Worm (Caenorhabditis elegans): ENCODE results near the gene srd-19.
A peak's percentile ranks its signal among the peaks of the same experiment; 100 is the strongest.

The srd-19 gene

DNA sequence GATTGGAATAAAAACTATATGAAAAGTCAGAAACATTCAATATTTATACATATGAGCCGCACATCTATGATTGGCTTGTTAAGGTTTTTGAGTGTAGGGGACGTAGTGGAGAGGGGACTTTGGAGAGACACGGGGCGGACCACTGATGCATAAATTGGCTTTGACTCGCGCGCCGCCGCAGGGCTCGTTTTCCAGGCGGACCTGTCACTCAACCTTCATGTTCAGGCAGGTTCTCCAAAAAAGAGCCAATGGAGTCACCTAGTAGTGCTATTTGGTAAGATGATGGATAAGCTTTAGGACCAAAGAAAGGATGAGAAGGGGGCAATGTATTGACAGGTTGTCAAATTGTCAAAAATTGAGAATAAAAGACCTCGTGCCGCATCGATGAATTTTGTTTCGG, 33.6 kb downstream of the srd-19 start:
- TF ChIP-seq sptf-1 (tag; optimal IDR thresholded peaks at IDR 0.05) (peak; percentile 2), lin-32 (GFP tag; optimal IDR thresholded peaks at IDR 0.05) (no peak), zip-8 (tag; optimal IDR thresholded peaks at IDR 0.05) (no peak), lin-13 (tag; optimal IDR thresholded peaks at IDR 0.05) (no peak), hlh-1 (tag; optimal IDR thresholded peaks at IDR 0.05) (no peak), nhr-237 (tag; optimal IDR thresholded peaks at IDR 0.05) (no peak), ham-2 (GFP tag; optimal IDR thresholded peaks at IDR 0.05) (no peak), mep-1 (tag; optimal IDR thresholded peaks at IDR 0.05) (no peak), nhr-76 (tag; optimal IDR thresholded peaks at IDR 0.05) (no peak), ceh-39 (tag; optimal IDR thresholded peaks at IDR 0.05) (no peak), snpc-4 (tag; optimal IDR thresholded peaks at IDR 0.05) (no peak), sem-2 (GFP tag; optimal IDR thresholded peaks at IDR 0.05) (no peak), unc-62 (GFP tag; optimal IDR thresholded peaks at IDR 0.05) (peak; percentile 64), nhr-12 (tag; optimal IDR thresholded peaks at IDR 0.05) (no peak), drap-1 (GFP tag; optimal IDR thresholded peaks at IDR 0.05) (no peak), ces-1 (GFP tag; optimal IDR thresholded peaks at IDR 0.05) (peak; percentile 12), elt-3 (tag; optimal IDR thresholded peaks at IDR 0.05) (no peak), nhr-2 (tag; optimal IDR thresholded peaks at IDR 0.05) (no peak), unc-120 (tag; optimal IDR thresholded peaks at IDR 0.05; ENCODE audit: poor library complexity, severe bottlenecking) (no peak), ceh-43 (GFP tag; optimal IDR thresholded peaks at IDR 0.05) (no peak), mab-5 (tag; optimal IDR thresholded peaks at IDR 0.05) (no peak), mls-2 (tag; optimal IDR thresholded peaks at IDR 0.05) (no peak)

DNA sequence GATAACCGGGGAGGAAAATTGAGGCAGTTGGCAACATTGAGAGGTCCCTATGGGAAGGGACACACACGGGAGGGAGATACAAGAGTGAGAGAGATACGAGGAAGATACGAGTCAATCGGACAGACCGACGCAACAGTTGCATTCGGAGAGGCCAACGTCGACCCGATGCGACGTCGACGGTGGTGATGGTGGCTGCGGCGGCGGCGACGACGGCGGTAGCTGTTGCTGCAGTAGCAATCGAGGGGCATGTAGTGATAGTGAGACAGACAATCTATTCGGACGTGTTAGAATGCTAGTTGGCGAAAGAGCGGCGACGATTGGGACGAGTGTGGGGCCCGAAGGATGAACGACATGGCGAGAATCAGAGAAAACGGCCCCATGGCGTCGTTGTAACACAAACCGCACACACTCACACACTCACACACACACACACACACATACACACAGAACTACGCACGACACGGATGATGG, 35.2 kb downstream of the srd-19 start:
- TF ChIP-seq sem-2 (GFP tag; optimal IDR thresholded peaks at IDR 0.05) (no peak), unc-120 (tag; optimal IDR thresholded peaks at IDR 0.05; ENCODE audit: poor library complexity, severe bottlenecking) (peak; percentile 91), ceh-83 (GFP tag; optimal IDR thresholded peaks at IDR 0.05) (no peak), ces-1 (GFP tag; optimal IDR thresholded peaks at IDR 0.05) (peak; percentile 12), hlh-1 (tag; optimal IDR thresholded peaks at IDR 0.05) (peak; percentile 86), ham-2 (GFP tag; optimal IDR thresholded peaks at IDR 0.05) (peak; percentile 61), sptf-1 (tag; optimal IDR thresholded peaks at IDR 0.05) (peak; percentile 46), flh-1 (GFP tag; optimal IDR thresholded peaks at IDR 0.05) (peak; percentile 39), mls-2 (tag; optimal IDR thresholded peaks at IDR 0.05) (no peak), elt-1 (tag; optimal IDR thresholded peaks at IDR 0.05; ENCODE audit: borderline replicate concordance, insufficient read depth) (peak; percentile 32), elt-3 (tag; optimal IDR thresholded peaks at IDR 0.05) (no peak), nhr-28 (tag; optimal IDR thresholded peaks at IDR 0.05) (no peak), nhr-2 (tag; optimal IDR thresholded peaks at IDR 0.05) (no peak), nhr-12 (tag; optimal IDR thresholded peaks at IDR 0.05) (no peak), unc-62 (GFP tag; optimal IDR thresholded peaks at IDR 0.05) (peak; percentile 17), bed-3 (GFP tag; optimal IDR thresholded peaks at IDR 0.05) (no peak), cnd-1 (tag; optimal IDR thresholded peaks at IDR 0.05) (peak; percentile 42), unc-39 (tag; optimal IDR thresholded peaks at IDR 0.05) (no peak), drap-1 (GFP tag; optimal IDR thresholded peaks at IDR 0.05) (peak; percentile 19), lsy-2 (tag; optimal IDR thresholded peaks at IDR 0.05) (no peak), ztf-11 (tag; optimal IDR thresholded peaks at IDR 0.05) (no peak), M03D4.4 (tag; optimal IDR thresholded peaks at IDR 0.05) (peak; percentile 52), ceh-39 (tag; optimal IDR thresholded peaks at IDR 0.05) (no peak), nhr-237 (tag; optimal IDR thresholded peaks at IDR 0.05) (no peak), nhr-76 (tag; optimal IDR thresholded peaks at IDR 0.05) (no peak), pha-4 (tag; optimal IDR thresholded peaks at IDR 0.05) (no peak), mab-5 (tag; optimal IDR thresholded peaks at IDR 0.05) (no peak), blmp-1 (tag; optimal IDR thresholded peaks at IDR 0.05) (no peak), zip-8 (tag; optimal IDR thresholded peaks at IDR 0.05) (peak; percentile 8)

DNA sequence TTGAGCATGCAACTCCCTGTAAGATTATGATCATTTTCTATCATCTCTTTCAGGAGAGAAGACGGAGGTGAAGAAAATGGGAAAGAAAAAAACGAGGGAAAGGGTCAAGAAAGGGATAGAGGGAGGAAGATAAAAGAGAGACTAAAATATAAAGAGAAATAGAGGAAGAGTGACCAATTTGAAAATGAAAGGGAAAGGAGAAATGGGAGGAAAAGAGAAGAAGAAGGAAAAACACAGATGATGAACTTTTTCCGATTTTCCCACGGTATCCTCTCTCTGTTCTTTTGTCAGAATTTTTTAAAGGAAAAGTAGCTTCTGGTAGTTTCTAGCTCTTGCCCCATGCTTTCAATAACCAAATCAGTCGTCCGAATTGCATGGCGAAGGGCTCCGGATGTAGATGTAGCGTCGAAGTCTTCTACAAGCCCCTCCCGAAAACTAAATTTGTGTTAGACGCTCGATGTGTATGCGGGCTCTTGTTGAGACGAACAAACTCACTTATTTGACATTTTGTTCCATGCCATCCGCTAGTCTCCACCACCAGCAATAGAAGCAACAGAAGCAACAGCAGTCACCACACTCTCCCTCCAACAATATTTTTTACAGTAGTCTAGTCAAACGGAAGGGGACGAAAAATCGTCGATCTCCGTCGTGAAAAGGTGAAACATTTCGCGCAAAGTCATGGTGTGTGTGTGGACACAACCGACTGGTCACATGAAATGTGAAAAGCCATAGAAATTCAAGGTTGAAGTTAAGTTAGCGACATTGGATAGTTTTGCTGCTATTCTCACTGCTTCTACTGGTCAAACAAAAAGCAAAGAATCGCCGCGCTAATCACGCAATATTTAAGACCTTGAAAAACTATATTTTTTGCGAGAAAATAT, 36.9 kb downstream of the srd-19 start, which contains the start of gene somi-1:
TSS of gene somi-1 (minus strand) at position 18 of the 881 bp plus-strand sequence.
- TF ChIP-seq unc-120 (tag; optimal IDR thresholded peaks at IDR 0.05; ENCODE audit: poor library complexity, severe bottlenecking) (peak; percentile 26), ces-1 (GFP tag; optimal IDR thresholded peaks at IDR 0.05) (peak; percentile 97), tbx-8 (GFP tag; optimal IDR thresholded peaks at IDR 0.05) (no peak), nhr-28 (tag; optimal IDR thresholded peaks at IDR 0.05) (no peak), hlh-1 (tag; optimal IDR thresholded peaks at IDR 0.05) (no peak), lin-32 (GFP tag; optimal IDR thresholded peaks at IDR 0.05) (no peak), cnd-1 (tag; optimal IDR thresholded peaks at IDR 0.05) (no peak), mep-1 (tag; optimal IDR thresholded peaks at IDR 0.05) (no peak), mls-2 (tag; optimal IDR thresholded peaks at IDR 0.05) (no peak), elt-3 (tag; optimal IDR thresholded peaks at IDR 0.05) (no peak), blmp-1 (tag; optimal IDR thresholded peaks at IDR 0.05) (peak; percentile 88), ham-2 (GFP tag; optimal IDR thresholded peaks at IDR 0.05) (no peak), nhr-2 (tag; optimal IDR thresholded peaks at IDR 0.05) (no peak), bed-3 (GFP tag; optimal IDR thresholded peaks at IDR 0.05) (no peak), ceh-83 (GFP tag; optimal IDR thresholded peaks at IDR 0.05) (no peak), sptf-1 (tag; optimal IDR thresholded peaks at IDR 0.05) (no peak)
